Worm (Caenorhabditis elegans): ENCODE results near the gene ocam-1.
A peak's percentile ranks its signal among the peaks of the same experiment; 100 is the strongest.

DNA sequence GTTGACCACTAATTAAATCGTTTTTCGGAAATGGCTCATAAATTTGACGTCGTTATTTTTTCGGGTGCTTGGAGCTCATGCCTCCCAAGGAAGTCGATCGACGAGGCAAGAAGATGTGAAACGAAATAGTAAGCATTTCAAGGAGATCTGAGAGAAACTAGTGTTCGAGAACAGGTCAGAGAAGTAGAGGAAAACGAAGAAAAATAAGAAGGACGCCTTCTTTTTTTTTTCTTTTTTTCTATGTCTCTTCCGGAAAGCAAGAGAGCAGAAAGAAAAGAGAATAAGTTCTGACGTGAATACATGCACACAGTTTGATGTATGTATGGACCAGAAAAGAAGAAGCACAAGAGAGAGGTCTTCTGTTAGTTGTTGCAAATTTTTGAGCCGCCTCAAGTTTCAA, 23.9 kb downstream of the ocam-1 start:
- TF ChIP-seq unc-62 (GFP tag; optimal IDR thresholded peaks at IDR 0.05) (no peak), ces-1 (GFP tag; optimal IDR thresholded peaks at IDR 0.05) (peak; percentile 57)

All from whole organism, mixed stage, embryonic.